Worm (Caenorhabditis elegans): ENCODE measurements around the gene kmo-1.

DNA sequence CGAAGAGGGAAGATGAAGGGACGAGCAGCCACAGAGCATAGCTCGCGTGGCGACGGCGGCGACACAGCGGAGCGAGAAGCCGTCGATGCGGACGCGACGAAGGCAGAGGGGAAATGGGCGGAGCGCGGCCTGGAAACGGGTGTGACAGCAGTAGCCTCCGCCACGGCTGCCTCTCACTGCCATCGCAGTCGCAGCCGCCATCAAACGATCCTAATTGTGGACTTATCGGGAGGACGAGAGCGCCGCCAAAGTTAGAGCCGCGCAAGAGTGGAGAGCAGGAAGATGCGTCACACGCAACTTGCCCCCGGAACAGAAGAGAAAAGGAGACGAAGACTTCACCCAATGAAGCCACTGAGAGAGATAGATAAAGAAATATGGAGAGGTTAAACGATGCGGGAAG lies 46.0 kb downstream of the kmo-1 start:
- TF ChIP-seq snpc-4 (tag; optimal IDR thresholded peaks at IDR 0.05) (no peak), unc-86 (tag; optimal IDR thresholded peaks at IDR 0.05) (peak; percentile 67)

Measured in whole organism, L1 larva.